Fruit fly (Drosophila melanogaster) whole organism, adult: Measurements from ENCODE around the gene inaF-A.

ENCODE experiments used
- CG12768 ChIP-seq: fragments of 200-800 bp; sonication (Bioruptor generic); optimal IDR thresholded peaks from 2 replicates; lab custom pipeline; 2017; ENCODE audit warnings: missing biosample characterization, missing genetic modification characterization, mild to moderate bottlenecking, moderate library complexity, missing genetic modification reagents
- CG1620 ChIP-seq: fragments of 200-800 bp; sonication (Bioruptor generic); optimal IDR thresholded peaks from 2 replicates; lab custom pipeline; 2016; ENCODE audit warnings: missing biosample characterization, missing genetic modification characterization
- CG7101 ChIP-seq: fragments of 200-800 bp; sonication (Bioruptor generic); optimal IDR thresholded peaks from 2 replicates; lab custom pipeline; 2018; ENCODE audit warnings: missing biosample characterization, mild to moderate bottlenecking, missing genetic modification characterization, moderate library complexity
- Hr96 ChIP-seq: fragments of 200-800 bp; sonication (Bioruptor generic); optimal IDR thresholded peaks from 2 replicates; lab custom pipeline; 2016; ENCODE audit warnings: missing biosample characterization, missing genetic modification characterization
- Mnt ChIP-seq: fragments of 200-800 bp; sonication (Bioruptor generic); optimal IDR thresholded peaks from 2 replicates; lab custom pipeline; 2016; ENCODE audit warnings: missing biosample characterization, mild to moderate bottlenecking, missing genetic modification characterization
- bab1 ChIP-seq: fragments of 200-800 bp; sonication (Bioruptor generic); optimal IDR thresholded peaks from 3 replicates; lab custom pipeline; 2019; ENCODE audit warnings: missing biosample characterization, mild to moderate bottlenecking, missing genetic modification characterization, moderate library complexity
- cic ChIP-seq: fragments of 200-800 bp; sonication (Bioruptor generic); optimal IDR thresholded peaks from 2 replicates; lab custom pipeline; 2017; ENCODE audit warnings: missing biosample characterization, mild to moderate bottlenecking, missing genetic modification characterization, moderate library complexity
- kay ChIP-seq: fragments of 200-800 bp; sonication (Bioruptor generic); peaks from one replicate; lab custom pipeline; 2016; ENCODE audit warnings: missing biosample characterization, missing genetic modification characterization, borderline replicate concordance
- pad ChIP-seq: fragments of 200-800 bp; sonication (Bioruptor generic); optimal IDR thresholded peaks from 3 replicates; lab custom pipeline; 2017; ENCODE audit warnings: missing biosample characterization, missing genetic modification characterization, mild to moderate bottlenecking, moderate library complexity, missing genetic modification reagents
- toe ChIP-seq: fragments of 200-800 bp; sonication (Bioruptor generic); optimal IDR thresholded peaks from 2 replicates; lab custom pipeline; 2016; ENCODE audit warnings: missing biosample characterization, missing genetic modification characterization

dm6 chrX:11769435-11769834 lies 35.7 kb upstream of the inaF-A start:
- TF ChIP-seq Hr96 (GFP tag; lab: Kevin White, UChicago) (no peak), toe (GFP tag; lab: Kevin White, UChicago) (no peak), Mnt (GFP tag; lab: Kevin White, UChicago) (no peak), bab1 (GFP tag; lab: Kevin White, UChicago) (no peak), CG1620 (no peak), cic (GFP tag; lab: Kevin White, UChicago) (no peak), CG12768 (GFP tag; lab: Kevin White, UChicago) (no peak), kay (no peak), pad (GFP tag; lab: Kevin White, UChicago) (no peak), CG7101 (tag; lab: Kevin White, UChicago) (no peak)
